Worm (Caenorhabditis elegans) whole organism, L3 larva: ENCODE results near the gene C05B5.1.

ENCODE experiments used
- ZK546.5 ChIP-seq: sonication (generic microtip); optimal IDR thresholded peaks from 2 replicates; lab custom pipeline; 2017; ENCODE audit warnings: missing biosample characterization, missing genetic modification characterization
- ama-1 ChIP-seq: fragments of 150-350 bp; optimal IDR thresholded peaks from 2 replicates; lab custom pipeline; 2018
- nhr-76 ChIP-seq: fragments of 150-350 bp; sonication (generic microtip); optimal IDR thresholded peaks from 5 replicates; lab custom pipeline; 2014; ENCODE audit warnings: missing biosample characterization, missing genetic modification characterization
- zag-1 ChIP-seq: fragments of 150-350 bp; optimal IDR thresholded peaks from 2 replicates; lab custom pipeline; 2014; ENCODE audit warnings: missing biosample characterization, missing genetic modification characterization

DNA sequence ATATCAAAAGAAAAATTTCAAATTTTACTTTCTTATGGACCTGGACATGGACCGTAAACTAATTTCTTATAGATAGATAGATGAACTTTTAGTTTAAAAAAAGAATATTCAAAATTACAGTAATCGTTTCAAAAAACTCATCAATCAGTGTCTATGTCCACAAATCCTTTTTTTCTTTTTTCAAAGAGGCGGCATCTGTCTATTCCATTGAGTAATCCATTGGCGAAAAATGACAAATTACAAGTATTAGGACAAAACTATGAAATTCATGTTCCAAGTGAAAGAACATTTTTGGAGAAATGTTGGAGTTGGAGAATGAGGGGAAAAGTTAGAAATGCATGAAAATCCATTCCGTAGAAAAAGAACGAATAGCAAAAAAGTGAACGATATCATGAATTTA, 2.7 kb downstream of the C05B5.1 start:
- no peak for TF ChIP-seq nhr-76 (tag; lab: Kevin White, UChicago)
- TF ChIP-seq ZK546.5 (tag; lab: Kevin White, UChicago): no peak
- TF ChIP-seq ama-1 (lab: Kevin White, UChicago): no peak
- TF ChIP-seq zag-1 (tag; lab: Kevin White, UChicago): no peak
